Fruit fly (Drosophila melanogaster) whole organism, wandering third instar larva: ENCODE data around the gene CG15865.

Experiments
- Abd-B ChIP-seq: fragments of >200 bp; optimal IDR thresholded peaks from 2 replicates; lab custom pipeline; 2017; ENCODE audit warnings: missing biosample characterization, missing genetic modification characterization
- CG9705 ChIP-seq: fragments of 200-800 bp; sonication (Bioruptor generic); optimal IDR thresholded peaks from 2 replicates; lab custom pipeline; 2018; ENCODE audit warnings: missing biosample characterization, mild to moderate bottlenecking, missing genetic modification characterization
- CrebA ChIP-seq: fragments of 200-800 bp; sonication (Bioruptor generic); optimal IDR thresholded peaks from 2 replicates; lab custom pipeline; 2016; ENCODE audit warnings: missing biosample characterization, mild to moderate bottlenecking, missing genetic modification characterization, borderline replicate concordance
- Dfd ChIP-seq: fragments of >200 bp; optimal IDR thresholded peaks from 2 replicates; lab custom pipeline; 2017; ENCODE audit warnings: missing biosample characterization, missing genetic modification characterization
- Dif ChIP-seq: fragments of 200-275, 200-300 bp; sonication (Bioruptor generic); optimal IDR thresholded peaks from 2 replicates; lab custom pipeline; 2018; ENCODE audit warnings: missing biosample characterization, missing genetic modification characterization; ENCODE audit not compliant: partially characterized antibody
- GATAd ChIP-seq: sonication (Bioruptor generic); optimal IDR thresholded peaks from 2 replicates; lab custom pipeline; 2016; ENCODE audit warnings: missing biosample characterization, missing genetic modification characterization
- HLH106 ChIP-seq: fragments of 200-800 bp; optimal IDR thresholded peaks from 3 replicates; lab custom pipeline; 2019; ENCODE audit warnings: missing biosample characterization, mild to moderate bottlenecking, missing genetic modification characterization, moderate library complexity
- Hnf4 ChIP-seq: fragments of 200-800 bp; sonication (Bioruptor generic); optimal IDR thresholded peaks from 2 replicates; lab custom pipeline; 2016; ENCODE audit warnings: missing biosample characterization, mild to moderate bottlenecking, missing genetic modification characterization
- Hr78 ChIP-seq: fragments of >200 bp; optimal IDR thresholded peaks from 2 replicates; lab custom pipeline; 2017; ENCODE audit warnings: missing biosample characterization, missing genetic modification characterization
- Jra ChIP-seq: sonication (Bioruptor generic); optimal IDR thresholded peaks from 2 replicates; lab custom pipeline; 2016; ENCODE audit warnings: missing biosample characterization, missing genetic modification characterization
- Myc ChIP-seq: fragments of >200 bp; optimal IDR thresholded peaks from 2 replicates; lab custom pipeline; 2017
- N ChIP-seq: fragments of >200 bp; optimal IDR thresholded peaks from 2 replicates; lab custom pipeline; 2018; ENCODE audit warnings: missing biosample characterization, missing external identifiers, missing genetic modification characterization
- OdsH ChIP-seq: fragments of 200-800 bp; sonication (Bioruptor generic); optimal IDR thresholded peaks from 2 replicates; lab custom pipeline; 2016; ENCODE audit warnings: missing biosample characterization, mild to moderate bottlenecking, missing genetic modification characterization
- Rel ChIP-seq, 2 experiments: fragments of 200-800 bp; sonication (Bioruptor generic) in 1 of 2; optimal IDR thresholded peaks; 2 replicates in 1 of 2; 3 replicates in 1 of 2; lab custom pipeline; 2016 to 2019; ENCODE audit warnings: mild to moderate bottlenecking in 2 of 2, missing biosample characterization in 2 of 2, missing genetic modification characterization in 2 of 2, moderate library complexity in 1 of 2
- Vsx2 ChIP-seq: fragments of 200-300, 225-300 bp; sonication (Bioruptor generic); optimal IDR thresholded peaks from 2 replicates; lab custom pipeline; 2018; ENCODE audit warnings: missing biosample characterization, missing genetic modification characterization; ENCODE audit not compliant: partially characterized antibody
- dl ChIP-seq, 2 experiments: fragments of 175-275, 200-275 bp in 1 of 2; fragments of 200-275 bp in 1 of 2; sonication (Bioruptor generic); optimal IDR thresholded peaks; lab custom pipeline; 2018; ENCODE audit warnings: mild to moderate bottlenecking in 2 of 2, missing biosample characterization in 2 of 2, missing genetic modification characterization in 2 of 2, moderate library complexity in 2 of 2; ENCODE audit not compliant: partially characterized antibody in 2 of 2, insufficient read depth in 1 of 2
- dmrt93B ChIP-seq: fragments of 200-800 bp; sonication (Bioruptor generic); optimal IDR thresholded peaks from 2 replicates; lab custom pipeline; 2018; ENCODE audit warnings: missing biosample characterization, mild to moderate bottlenecking, missing genetic modification characterization
- foxo ChIP-seq, 2 experiments: fragments of 200-800 bp; sonication (Bioruptor generic); optimal IDR thresholded peaks; 2 replicates in 1 of 2; 3 replicates in 1 of 2; lab custom pipeline; 2016 to 2017; ENCODE audit warnings: missing biosample characterization in 2 of 2, missing genetic modification characterization in 2 of 2
- fru ChIP-seq: fragments of 200-800 bp; sonication (Bioruptor generic); optimal IDR thresholded peaks from 3 replicates; lab custom pipeline; 2016; ENCODE audit warnings: missing biosample characterization, mild to moderate bottlenecking, missing genetic modification characterization
- h ChIP-seq: fragments of 200-800 bp; sonication (Bioruptor generic); optimal IDR thresholded peaks from 3 replicates; lab custom pipeline; 2016; ENCODE audit warnings: missing biosample characterization, mild to moderate bottlenecking, missing genetic modification characterization
- jim ChIP-seq: fragments of 175-275, 200-325 bp; sonication (Bioruptor generic); optimal IDR thresholded peaks from 2 replicates; lab custom pipeline; 2016; ENCODE audit warnings: missing biosample characterization, mild to moderate bottlenecking, missing genetic modification characterization
- lola ChIP-seq: fragments of >200 bp; optimal IDR thresholded peaks from 2 replicates; lab custom pipeline; 2017; ENCODE audit warnings: missing biosample characterization, missing genetic modification characterization
- pan ChIP-seq: fragments of >200 bp; optimal IDR thresholded peaks from 2 replicates; lab custom pipeline; 2017
- psq ChIP-seq: fragments of 200-800 bp; sonication (Bioruptor generic); optimal IDR thresholded peaks from 3 replicates; lab custom pipeline; 2017; ENCODE audit warnings: missing biosample characterization, mild to moderate bottlenecking, missing genetic modification characterization, moderate library complexity
- rgr ChIP-seq: fragments of 200-800 bp; sonication (Bioruptor generic); optimal IDR thresholded peaks from 3 replicates; lab custom pipeline; 2016; ENCODE audit warnings: missing biosample characterization, mild to moderate bottlenecking, missing genetic modification characterization
- sage ChIP-seq: fragments of 200-800 bp; sonication (Bioruptor generic); optimal IDR thresholded peaks from 2 replicates; lab custom pipeline; 2016; ENCODE audit warnings: missing biosample characterization, mild to moderate bottlenecking, missing genetic modification characterization
- sv ChIP-seq: fragments of 200-800 bp; sonication (Bioruptor generic); optimal IDR thresholded peaks from 3 replicates; lab custom pipeline; 2016; ENCODE audit warnings: missing biosample characterization, missing genetic modification characterization
- tai ChIP-seq: sonication (Bioruptor generic); optimal IDR thresholded peaks from 2 replicates; lab custom pipeline; 2016; ENCODE audit warnings: missing biosample characterization, missing genetic modification characterization
- usp ChIP-seq: fragments of >200 bp; optimal IDR thresholded peaks from 2 replicates; lab custom pipeline; 2017; ENCODE audit warnings: missing biosample characterization, missing genetic modification characterization
- woc ChIP-seq: sonication (Bioruptor generic); optimal IDR thresholded peaks from 2 replicates; lab custom pipeline; 2016; ENCODE audit warnings: missing biosample characterization, mild to moderate bottlenecking, missing genetic modification characterization

Gene CG15865

DNA sequence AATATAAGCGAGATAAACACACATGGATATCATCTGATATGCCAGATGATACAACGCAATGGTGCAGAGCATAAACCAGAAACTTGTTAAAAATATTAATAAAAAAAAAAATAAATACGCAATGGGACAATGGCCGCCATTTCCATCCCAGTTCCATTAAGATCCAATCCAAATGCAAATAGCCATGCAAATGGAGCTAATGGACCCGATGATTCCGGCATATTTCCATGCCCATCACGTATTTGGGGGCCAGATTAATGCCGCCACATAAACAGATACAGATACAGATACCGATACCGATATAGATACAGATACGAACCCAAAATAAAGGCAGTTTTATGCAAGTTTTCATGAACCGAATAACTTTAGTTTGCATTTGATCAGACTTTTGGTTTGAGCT lies 40.7 kb downstream of the CG15865 start:
- no peak for TF ChIP-seq lola (GFP tag; lab: Kevin White, UChicago)
- TF ChIP-seq pan (lab: Kevin White, UChicago), result no peak
- no peak for TF ChIP-seq HLH106 (tag; lab: Kevin White, UChicago)
- no peak for TF ChIP-seq OdsH (GFP tag; lab: Kevin White, UChicago)
- no peak for TF ChIP-seq usp (GFP tag; lab: Kevin White, UChicago)
- TF ChIP-seq woc, result no peak
- TF ChIP-seq Jra (GFP tag; lab: Kevin White, UChicago), result no peak
- no peak for TF ChIP-seq jim (GFP tag; lab: Kevin White, UChicago)
- TF ChIP-seq sv, result no peak
- TF ChIP-seq Dif, result no peak
- TF ChIP-seq Hnf4, result no peak
- TF ChIP-seq dmrt93B, result no peak
- TF ChIP-seq psq, result no peak
- no peak for TF ChIP-seq rgr (GFP tag; lab: Kevin White, UChicago)
- TF ChIP-seq sage, result no peak
- TF ChIP-seq Dfd, result no peak
- TF ChIP-seq Myc, result no peak

DNA sequence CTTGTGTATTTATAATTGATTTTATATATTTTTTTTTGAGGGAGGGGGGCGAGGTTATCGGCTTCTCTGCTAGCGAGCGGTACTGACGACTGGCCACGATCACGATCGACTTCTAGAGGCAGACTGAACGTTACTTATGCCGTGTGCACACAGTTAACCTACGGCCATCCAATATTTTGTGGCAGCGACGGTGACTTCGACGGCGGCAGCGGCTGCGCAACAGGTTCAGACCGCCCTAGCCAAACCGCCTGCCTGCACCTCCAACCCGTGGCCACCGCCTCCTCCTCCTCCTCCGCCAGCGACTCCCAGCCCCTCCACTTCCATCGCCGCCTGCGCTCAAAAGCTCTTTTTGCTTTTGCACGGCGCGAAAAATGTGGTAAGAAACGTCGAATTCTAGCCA lies 42.8 kb downstream of the CG15865 start, which contains the start of gene CG9782:
Gene CG9782, minus strand, starts transcription at position 128 of the 400 bp plus-strand sequence.
- TF ChIP-seq Hr78, result no peak
- TF ChIP-seq Dif, result peak; percentile 21
- no peak for TF ChIP-seq tai (GFP tag; lab: Kevin White, UChicago)
- no peak for TF ChIP-seq Dfd
- no peak for TF ChIP-seq CG9705 (GFP tag; lab: Kevin White, UChicago)
- no peak for TF ChIP-seq rgr (GFP tag; lab: Kevin White, UChicago)
- TF ChIP-seq fru (GFP tag; lab: Kevin White, UChicago), result peak; percentile 87
- TF ChIP-seq N, result no peak
- no peak for TF ChIP-seq GATAd
- no peak for TF ChIP-seq sv
- TF ChIP-seq dl (GFP tag; optimal IDR thresholded peaks at IDR 0.05; lab: Kevin White, UChicago; ENCODE audit: insufficient read depth in 1 of 2, partially characterized antibody in 2 of 2), result peak in 1 of 2 experiments; percentile 17
- peak; percentile 8 for TF ChIP-seq woc
- no peak for TF ChIP-seq Abd-B
- TF ChIP-seq Vsx2, result peak; percentile 8
- no peak for TF ChIP-seq h (GFP tag; lab: Kevin White, UChicago)

DNA sequence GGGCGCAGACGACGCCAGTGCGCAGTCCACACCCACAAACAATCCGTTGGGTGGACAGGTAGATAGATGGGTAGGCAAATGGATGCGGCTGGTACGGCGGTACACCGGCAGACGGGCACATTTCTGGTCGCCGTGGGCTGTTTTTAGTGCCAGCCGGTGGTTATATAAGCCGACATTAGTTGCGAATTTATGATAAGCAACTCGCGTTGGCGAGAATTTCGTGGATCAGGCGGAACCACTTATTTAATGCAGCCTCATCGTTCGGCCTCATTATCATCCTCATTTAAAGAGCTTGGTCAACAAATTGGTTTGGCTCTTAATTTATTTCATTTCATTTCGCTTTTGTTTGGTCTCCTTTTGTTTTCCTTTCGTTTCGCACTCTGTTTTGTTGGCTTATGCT lies 45.5 kb downstream of the CG15865 start:
- TF ChIP-seq HLH106 (tag; lab: Kevin White, UChicago) (no peak), psq (peak; percentile 12), Hnf4 (no peak), Abd-B (no peak)

DNA sequence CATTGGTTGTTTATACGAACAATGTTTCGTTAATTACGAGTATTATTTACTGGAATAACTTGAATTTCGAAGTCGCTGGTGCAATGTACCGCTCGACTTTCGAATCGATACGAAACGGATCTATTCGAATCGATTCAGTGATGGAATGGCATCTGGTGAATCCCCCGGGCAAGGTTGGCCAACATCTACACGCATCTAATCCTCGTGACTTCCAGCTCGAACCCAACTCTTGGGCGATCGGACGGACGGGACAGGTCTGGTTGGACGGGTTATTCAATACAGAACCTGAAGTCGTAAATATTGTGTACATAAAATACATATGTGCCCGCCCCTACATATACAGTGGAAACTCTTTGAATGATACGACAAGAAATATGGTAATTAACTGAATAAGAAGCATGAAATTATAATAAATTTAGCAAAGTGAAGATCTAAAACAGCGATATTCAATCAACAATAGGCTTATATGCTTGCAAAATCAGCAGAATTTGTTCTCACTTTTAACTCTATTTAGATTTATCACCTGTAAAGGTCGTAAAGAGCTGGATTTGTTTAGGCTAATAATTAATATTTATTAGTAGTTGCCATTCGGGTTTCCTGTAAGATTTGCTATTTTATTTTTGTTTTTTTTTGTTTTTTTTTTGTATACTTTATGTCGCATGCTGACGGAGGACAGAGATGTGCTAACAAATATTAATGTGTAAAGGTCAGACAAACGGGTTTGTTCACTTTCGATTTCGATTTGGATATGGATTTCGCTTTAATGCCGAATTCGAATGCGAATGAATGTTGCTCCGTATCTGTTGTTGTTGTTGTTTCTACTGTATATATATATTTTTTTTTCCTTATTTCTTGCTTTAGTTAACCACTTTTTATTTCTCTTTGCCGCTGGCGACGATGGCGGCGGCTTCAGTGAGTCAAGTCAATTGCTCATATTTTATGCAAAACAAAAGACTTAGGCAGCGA lies 47.2 kb downstream of the CG15865 start:
- peak in 1 of 2 experiments; percentile 1 for TF ChIP-seq foxo (GFP tag; optimal IDR thresholded peaks at IDR 0.05; lab: Kevin White, UChicago)
- TF ChIP-seq Vsx2, result no peak
- TF ChIP-seq dl (GFP tag; optimal IDR thresholded peaks at IDR 0.05; lab: Kevin White, UChicago; ENCODE audit: insufficient read depth in 1 of 2, partially characterized antibody in 2 of 2), result no peak
- no peak for TF ChIP-seq Abd-B
- TF ChIP-seq CrebA (GFP tag; lab: Kevin White, UChicago), result no peak
- no peak for TF ChIP-seq dmrt93B
- peak; percentile 10 for TF ChIP-seq HLH106 (tag; lab: Kevin White, UChicago)
- no peak for TF ChIP-seq Rel (GFP tag; optimal IDR thresholded peaks at IDR 0.05; lab: Kevin White, UChicago)
- TF ChIP-seq Rel (tag; optimal IDR thresholded peaks at IDR 0.05; lab: Kevin White, UChicago), result peak; percentile 83
